Worm (Caenorhabditis elegans) whole organism, young adult: ENCODE measurements around the gene H23L24.4.

Experiments used
- F23B12.7 ChIP-seq: sonication (generic microtip); optimal IDR thresholded peaks from 2 replicates; lab custom pipeline; 2017; ENCODE audit warnings: missing genetic modification characterization, mild to moderate bottlenecking, missing compliant biosample characterization, antibody characterized with exemption, moderate library complexity; ENCODE audit not compliant: insufficient read depth
- F57A8.1 ChIP-seq: fragments of 200-800 bp; sonication (Bioruptor generic); optimal IDR thresholded peaks from 2 replicates; lab custom pipeline; 2018; ENCODE audit warnings: mild to moderate bottlenecking, missing genetic modification characterization, moderate library complexity, missing compliant biosample characterization
- T07F8.4 ChIP-seq: sonication (generic microtip); optimal IDR thresholded peaks from 2 replicates; lab custom pipeline; 2016; ENCODE audit warnings: mild to moderate bottlenecking, missing genetic modification characterization, moderate library complexity, missing compliant biosample characterization
- Y95B8A.8 ChIP-seq: fragments of 200-800 bp; sonication (Bioruptor generic); IDR thresholded peaks from 2 replicates; pipeline ENCODE4 v1.3.6; 2022; ENCODE audit warnings: missing genetic modification reagents, missing genetic modification characterization, missing compliant biosample characterization
- bed-2 ChIP-seq: fragments of 200-800 bp; sonication (Bioruptor generic); IDR thresholded peaks from 2 replicates; pipeline ENCODE4 v1.3.6; 2022; ENCODE audit warnings: missing genetic modification reagents, missing genetic modification characterization, missing compliant biosample characterization
- dox-1 ChIP-seq: fragments of 200-800 bp; sonication (Bioruptor generic); IDR thresholded peaks from 2 replicates; pipeline ENCODE4 v1.3.6; 2022; ENCODE audit warnings: missing genetic modification reagents, missing genetic modification characterization, missing compliant biosample characterization
- dpl-1 ChIP-seq: fragments of 150-350 bp; optimal IDR thresholded peaks from 2 replicates; lab custom pipeline; 2014; ENCODE audit warnings: missing biosample characterization, missing genetic modification reagents, missing genetic modification characterization
- efl-1 ChIP-seq: fragments of 150-350 bp; optimal IDR thresholded peaks from 2 replicates; lab custom pipeline; 2014; ENCODE audit warnings: missing biosample characterization, missing genetic modification reagents, missing genetic modification characterization
- mxl-1 ChIP-seq: sonication (generic microtip); optimal IDR thresholded peaks from 2 replicates; lab custom pipeline; 2016; ENCODE audit warnings: missing genetic modification characterization, missing compliant biosample characterization
- tbp1 ChIP-seq: fragments of 200-800 bp; sonication (Bioruptor generic); optimal IDR thresholded peaks from 2 replicates; lab custom pipeline; 2018; ENCODE audit warnings: mild to moderate bottlenecking, missing genetic modification characterization, missing compliant biosample characterization
- unc-62 ChIP-seq: fragments of 150-350 bp; optimal IDR thresholded peaks from 2 replicates; lab custom pipeline; 2014; ENCODE audit warnings: missing biosample characterization, missing genetic modification reagents, missing genetic modification characterization

DNA sequence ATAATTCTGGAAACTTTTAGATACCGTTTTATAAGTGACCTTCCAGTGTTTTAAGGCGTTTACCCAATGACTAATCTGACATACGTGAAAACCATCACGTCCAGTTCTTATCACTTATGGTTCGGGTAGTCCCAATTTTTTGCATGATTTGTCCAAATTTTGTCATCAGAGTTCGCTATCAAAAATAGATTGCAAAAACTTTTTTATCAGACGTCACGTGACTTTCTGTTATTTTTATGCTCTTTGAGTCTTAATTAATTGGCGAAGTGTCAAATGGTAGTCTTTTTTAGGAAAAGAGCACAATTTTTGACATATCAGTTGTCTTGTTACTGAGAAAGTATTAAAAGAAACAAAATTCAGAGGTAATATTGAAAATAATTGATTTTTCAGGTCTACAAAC lies 24.2 kb upstream of the H23L24.4 start:
- TF ChIP-seq F57A8.1 (GFP tag; lab: Kevin White, UChicago) (no peak), F23B12.7 (tag; lab: Kevin White, UChicago) (no peak), unc-62 (peak; percentile 4), efl-1 (no peak), mxl-1 (tag; lab: Kevin White, UChicago) (no peak), dox-1 (GFP tag; lab: Robert Waterston, UW) (no peak), Y95B8A.8 (GFP tag; lab: Robert Waterston, UW) (no peak), tbp1 (GFP tag; lab: Kevin White, UChicago) (no peak), bed-2 (GFP tag; lab: Robert Waterston, UW) (no peak), dpl-1 (GFP tag; lab: Kevin White, UChicago) (no peak), T07F8.4 (tag; lab: Kevin White, UChicago) (no peak)
